Worm (Caenorhabditis elegans) whole organism, L4 larva: ENCODE results near the gene nas-31.

ENCODE experiments used
- D1046.2 ChIP-seq: fragments of 200-800 bp; sonication (Bioruptor generic); IDR thresholded peaks from 2 replicates; pipeline ENCODE4 v1.3.6; 2022; ENCODE audit warnings: missing genetic modification characterization, missing compliant biosample characterization
- F10B5.3 ChIP-seq: sonication (generic microtip); optimal IDR thresholded peaks from 2 replicates; lab custom pipeline; 2016; ENCODE audit warnings: mild to moderate bottlenecking, missing genetic modification characterization, missing compliant biosample characterization
- F37D6.2 ChIP-seq: sonication (generic microtip); optimal IDR thresholded peaks from 2 replicates; lab custom pipeline; 2016; ENCODE audit warnings: mild to moderate bottlenecking, missing genetic modification characterization, missing compliant biosample characterization
- F49E8.2 ChIP-seq: sonication (generic microtip); optimal IDR thresholded peaks from 2 replicates; lab custom pipeline; 2016; ENCODE audit warnings: missing compliant biosample characterization, mild to moderate bottlenecking, missing genetic modification characterization, borderline replicate concordance
- R02D3.7 ChIP-seq: fragments of 150-350 bp; sonication (generic microtip); optimal IDR thresholded peaks from 3 replicates; lab custom pipeline; 2014; ENCODE audit warnings: missing biosample characterization, missing genetic modification characterization
- ZK337.2 ChIP-seq: fragments of 200-800 bp; sonication (Bioruptor generic); IDR thresholded peaks from 2 replicates; pipeline ENCODE4 v1.3.6; 2022; ENCODE audit warnings: missing genetic modification reagents, missing genetic modification characterization, missing compliant biosample characterization
- aha-1 ChIP-seq: fragments of 150-350 bp; peaks from one replicate; lab custom pipeline; 2014; ENCODE audit warnings: missing biosample characterization, missing genetic modification characterization
- ama-1 ChIP-seq: fragments of 150-350 bp; optimal IDR thresholded peaks from 2 replicates; lab custom pipeline; 2014; ENCODE audit warnings: inconsistent platforms, mixed read lengths
- ceh-20 ChIP-seq: fragments of 200-800 bp; sonication (Bioruptor generic); IDR thresholded peaks from 2 replicates; pipeline ENCODE4 v1.3.6; 2022; ENCODE audit warnings: missing genetic modification reagents, missing genetic modification characterization, missing compliant biosample characterization
- cey-2 ChIP-seq: sonication (generic microtip); optimal IDR thresholded peaks from 3 replicates; lab custom pipeline; 2017; ENCODE audit warnings: missing genetic modification characterization, mild to moderate bottlenecking, missing compliant biosample characterization, antibody characterized with exemption, borderline replicate concordance; ENCODE audit not compliant: insufficient read depth
- daf-19 ChIP-seq: fragments of 200-800 bp; sonication (Bioruptor generic); conservative IDR thresholded peaks from 2 replicates; pipeline ENCODE4 v1.3.6; 2022; ENCODE audit warnings: missing genetic modification characterization, missing compliant biosample characterization
- daf-8 ChIP-seq: fragments of 200-800 bp; sonication (Bioruptor generic); IDR thresholded peaks from 2 replicates; pipeline ENCODE4 v1.3.6; 2022; ENCODE audit warnings: missing genetic modification characterization, missing compliant biosample characterization
- dmd-6 ChIP-seq: fragments of 200-800 bp; sonication (Bioruptor generic); IDR thresholded peaks from 2 replicates; pipeline ENCODE4 v1.3.6; 2022; ENCODE audit warnings: missing genetic modification reagents, missing genetic modification characterization, missing compliant biosample characterization
- dve-1 ChIP-seq: sonication (generic microtip); optimal IDR thresholded peaks from 2 replicates; lab custom pipeline; 2017; ENCODE audit warnings: antibody characterized with exemption, mild to moderate bottlenecking, missing genetic modification characterization, missing compliant biosample characterization; ENCODE audit not compliant: insufficient read depth
- hlh-11 ChIP-seq: fragments of 200-800 bp; sonication (Bioruptor generic); optimal IDR thresholded peaks from 2 replicates; lab custom pipeline; 2018; ENCODE audit warnings: mild to moderate bottlenecking, missing genetic modification characterization, missing compliant biosample characterization
- hlh-30 ChIP-seq: sonication (generic microtip); optimal IDR thresholded peaks from 2 replicates; lab custom pipeline; 2017; ENCODE audit warnings: antibody characterized with exemption, mild to moderate bottlenecking, missing genetic modification characterization, missing compliant biosample characterization; ENCODE audit not compliant: insufficient read depth
- hmg-1.1 ChIP-seq: fragments of 200-800 bp; sonication (Bioruptor generic); IDR thresholded peaks from 2 replicates; pipeline ENCODE4 v1.3.6; 2022; ENCODE audit warnings: missing genetic modification reagents, missing genetic modification characterization, missing compliant biosample characterization
- lim-7 ChIP-seq: fragments of 200-800 bp; sonication (Bioruptor generic); IDR thresholded peaks from 2 replicates; pipeline ENCODE4 v1.3.6; 2022; ENCODE audit warnings: missing genetic modification characterization, missing compliant biosample characterization
- lin-13 ChIP-seq: fragments of 150-350 bp; optimal IDR thresholded peaks from 2 replicates; lab custom pipeline; 2014; ENCODE audit warnings: missing biosample characterization, missing genetic modification reagents, missing genetic modification characterization
- lin-29 ChIP-seq: fragments of 200-800 bp; sonication (Bioruptor generic); IDR thresholded peaks from 2 replicates; pipeline ENCODE4 v1.3.6; 2022; ENCODE audit warnings: missing genetic modification reagents, missing genetic modification characterization, missing compliant biosample characterization
- lin-38 ChIP-seq: fragments of 200-800 bp; sonication (Bioruptor generic); IDR thresholded peaks from 2 replicates; pipeline ENCODE4 v1.3.6; 2022; ENCODE audit warnings: missing genetic modification reagents, missing genetic modification characterization, missing compliant biosample characterization
- lin-39 ChIP-seq: fragments of 150-350 bp; optimal IDR thresholded peaks from 2 replicates; lab custom pipeline; 2014; ENCODE audit warnings: missing biosample characterization, missing genetic modification reagents, missing genetic modification characterization
- lsy-2 ChIP-seq, 2 experiments: fragments of 150-350 bp in 1 of 2; sonication (generic microtip) in 1 of 2; optimal IDR thresholded peaks; 2 replicates each; lab custom pipeline; 2014 to 2017; ENCODE audit warnings: missing biosample characterization in 2 of 2, missing genetic modification characterization in 2 of 2
- madf-9 ChIP-seq: fragments of 200-800 bp; sonication (Bioruptor generic); conservative IDR thresholded peaks from 2 replicates; pipeline ENCODE4 v1.3.6; 2022; ENCODE audit warnings: missing genetic modification reagents, missing genetic modification characterization, missing compliant biosample characterization
- mdl-1 ChIP-seq, 2 experiments: fragments of 150-350 bp in 1 of 2; sonication (generic microtip) in 1 of 2; optimal IDR thresholded peaks; 2 replicates each; lab custom pipeline; 2014 to 2017; ENCODE audit warnings: missing biosample characterization in 2 of 2, missing genetic modification characterization in 2 of 2
- mdt-29 ChIP-seq: fragments of 200-800 bp; sonication (Bioruptor generic); IDR thresholded peaks from 2 replicates; pipeline ENCODE4 v1.3.6; 2022; ENCODE audit warnings: missing genetic modification reagents, missing genetic modification characterization, missing compliant biosample characterization
- mep-1 ChIP-seq: fragments of 150-350 bp; sonication (generic microtip); optimal IDR thresholded peaks from 3 replicates; lab custom pipeline; 2014; ENCODE audit warnings: missing biosample characterization, missing genetic modification characterization
- mes-2 ChIP-seq: sonication (generic microtip); optimal IDR thresholded peaks from 2 replicates; lab custom pipeline; 2016; ENCODE audit warnings: missing genotype, mild to moderate bottlenecking, missing genetic modification characterization, missing compliant biosample characterization; ENCODE audit not compliant: poor library complexity, severe bottlenecking
- mxl-3 ChIP-seq: fragments of 200-800 bp; sonication (Bioruptor generic); optimal IDR thresholded peaks from 2 replicates; lab custom pipeline; 2018; ENCODE audit warnings: mild to moderate bottlenecking, missing genetic modification characterization, missing compliant biosample characterization
- nhr-102 ChIP-seq: sonication (generic microtip); optimal IDR thresholded peaks from 2 replicates; lab custom pipeline; 2016; ENCODE audit warnings: mild to moderate bottlenecking, missing genetic modification characterization, moderate library complexity, missing compliant biosample characterization
- nhr-11 ChIP-seq: fragments of 150-350 bp; optimal IDR thresholded peaks from 2 replicates; lab custom pipeline; 2014; ENCODE audit warnings: missing biosample characterization, missing genetic modification characterization
- nhr-28 ChIP-seq: fragments of 150-350 bp; optimal IDR thresholded peaks from 2 replicates; lab custom pipeline; 2014; ENCODE audit warnings: missing biosample characterization, missing genetic modification characterization
- nhr-41 ChIP-seq: fragments of 200-800 bp; sonication (Bioruptor generic); IDR thresholded peaks from 2 replicates; pipeline ENCODE4 v1.3.6; 2022; ENCODE audit warnings: missing genetic modification reagents, missing genetic modification characterization, missing compliant biosample characterization
- nhr-76 ChIP-seq: fragments of 150-350 bp; optimal IDR thresholded peaks from 2 replicates; lab custom pipeline; 2014; ENCODE audit warnings: missing biosample characterization, missing genetic modification characterization
- pha-4 ChIP-seq, 2 experiments: fragments of 150-350 bp in 1 of 2; fragments of 200-800 bp in 1 of 2; sonication (Bioruptor generic) in 1 of 2; IDR thresholded peaks in 1 of 2; optimal IDR thresholded peaks in 1 of 2; 2 replicates each; pipeline versions ENCODE4 v1.3.6 to Lab custom; 2014 to 2022; ENCODE audit warnings: missing genetic modification characterization in 2 of 2, missing genetic modification reagents in 2 of 2, missing biosample characterization in 1 of 2, missing compliant biosample characterization in 1 of 2
- php-3 ChIP-seq: fragments of 200-800 bp; sonication (Bioruptor generic); IDR thresholded peaks from 2 replicates; pipeline ENCODE4 v1.3.6; 2022; ENCODE audit warnings: missing genetic modification reagents, missing genetic modification characterization, missing compliant biosample characterization
- pqm-1 ChIP-seq: sonication (generic microtip); optimal IDR thresholded peaks from 2 replicates; lab custom pipeline; 2017; ENCODE audit warnings: missing biosample characterization, missing genetic modification characterization
- spr-1 ChIP-seq: sonication (generic microtip); optimal IDR thresholded peaks from 2 replicates; lab custom pipeline; 2016; ENCODE audit warnings: mild to moderate bottlenecking, missing genetic modification characterization, missing compliant biosample characterization
- tag-97 ChIP-seq: fragments of 200-800 bp; sonication (Bioruptor generic); IDR thresholded peaks from 2 replicates; pipeline ENCODE4 v1.3.6; 2022; ENCODE audit warnings: missing genetic modification characterization, missing compliant biosample characterization
- unc-62 ChIP-seq, 3 experiments: fragments of 150-350 bp in 1 of 3; sonication (generic microtip); optimal IDR thresholded peaks in 2 of 3; peaks in 1 of 3; 1 replicate in 1 of 3; 2 replicates in 2 of 3; lab custom pipeline; 2014 to 2017; ENCODE audit warnings: missing biosample characterization in 3 of 3, missing genetic modification characterization in 3 of 3, missing genetic modification reagents in 3 of 3, missing genotype in 1 of 3
- vab-7 ChIP-seq: fragments of 200-800 bp; sonication (Bioruptor generic); IDR thresholded peaks from 2 replicates; pipeline ENCODE4 v1.3.6; 2022; ENCODE audit warnings: missing genetic modification reagents, missing genetic modification characterization, missing compliant biosample characterization
- zag-1 ChIP-seq: fragments of 150-350 bp; optimal IDR thresholded peaks from 2 replicates; lab custom pipeline; 2014; ENCODE audit warnings: missing biosample characterization, missing genetic modification characterization
- zfp-2 ChIP-seq: sonication (generic microtip); optimal IDR thresholded peaks from 2 replicates; lab custom pipeline; 2016; ENCODE audit warnings: mild to moderate bottlenecking, missing genetic modification characterization, missing compliant biosample characterization
- zip-11 ChIP-seq: fragments of 200-800 bp; sonication (Bioruptor generic); IDR thresholded peaks from 2 replicates; pipeline ENCODE4 v1.3.6; 2022; ENCODE audit warnings: missing genetic modification characterization, missing compliant biosample characterization
- zip-2 ChIP-seq: fragments of 150-350 bp; optimal IDR thresholded peaks from 2 replicates; lab custom pipeline; 2014; ENCODE audit warnings: missing biosample characterization, missing genetic modification characterization
- ztf-11 ChIP-seq: fragments of 150-350 bp; optimal IDR thresholded peaks from 2 replicates; lab custom pipeline; 2014; ENCODE audit warnings: missing biosample characterization, missing genetic modification characterization
- ztf-7 ChIP-seq: fragments of 150-350 bp; optimal IDR thresholded peaks from 2 replicates; lab custom pipeline; 2014; ENCODE audit warnings: missing biosample characterization, missing genetic modification characterization

nas-31 gene

ce11 chrV:10887564-10887963 is 34.1 kb downstream of the nas-31 start (continued):
- TF ChIP-seq mdl-1 (tag; optimal IDR thresholded peaks at IDR 0.05; lab: Kevin White, UChicago) (no peak), lsy-2 (tag; optimal IDR thresholded peaks at IDR 0.05; lab: Kevin White, UChicago) (peak in 1 of 2 experiments; percentile 18), php-3 (GFP tag; lab: Robert Waterston, UW) (no peak), F37D6.2 (tag; lab: Kevin White, UChicago) (no peak), lim-7 (GFP tag; lab: Robert Waterston, UW) (no peak), zip-2 (tag; lab: Kevin White, UChicago) (no peak), F49E8.2 (no peak), D1046.2 (GFP tag; lab: Robert Waterston, UW) (0 out of 2 replicates have a peak, but pooled peaks have one; percentile 21), nhr-102 (tag; lab: Kevin White, UChicago) (peak; percentile 66), zfp-2 (tag; lab: Kevin White, UChicago) (no peak)

ce11 chrV:10886405-10886887 is 35.2 kb downstream of the nas-31 start, which contains the start of gene F32D8.3:
F32D8.3 (plus strand) TSS chrV:10886837.
- no peak for TF ChIP-seq mdt-29 (GFP tag; lab: Robert Waterston, UW)
- TF ChIP-seq mdl-1 (tag; optimal IDR thresholded peaks at IDR 0.05; lab: Kevin White, UChicago) = peak in 1 of 2 experiments; percentile 52
- TF ChIP-seq R02D3.7 (tag; lab: Kevin White, UChicago) = no peak
- TF ChIP-seq spr-1 (tag; lab: Kevin White, UChicago) = no peak
- TF ChIP-seq vab-7 (GFP tag; lab: Robert Waterston, UW) = no peak
- no peak for TF ChIP-seq F10B5.3 (tag; lab: Kevin White, UChicago)
- TF ChIP-seq mep-1 = no peak
- peak; percentile 62 for TF ChIP-seq hlh-11 (tag; lab: Kevin White, UChicago)
- no peak for TF ChIP-seq nhr-11 (tag; lab: Kevin White, UChicago)
- no peak for TF ChIP-seq daf-19 (GFP tag; lab: Robert Waterston, UW)
- TF ChIP-seq F49E8.2 = no peak
- TF ChIP-seq nhr-28 (tag; lab: Kevin White, UChicago) = peak; percentile 33
- peak; percentile 62 for TF ChIP-seq cey-2 (tag; lab: Kevin White, UChicago)
- no peak for TF ChIP-seq ZK337.2
- no peak for TF ChIP-seq ztf-11
- no peak for TF ChIP-seq pqm-1 (tag; lab: Kevin White, UChicago)
- no peak for TF ChIP-seq nhr-76
- TF ChIP-seq lim-7 (GFP tag; lab: Robert Waterston, UW) = no peak
- no peak for TF ChIP-seq nhr-102 (tag; lab: Kevin White, UChicago)
- no peak for TF ChIP-seq tag-97
- no peak for TF ChIP-seq ama-1 (lab: Kevin White, UChicago)
- TF ChIP-seq hlh-30 (tag; lab: Kevin White, UChicago) = peak; percentile 24
- TF ChIP-seq zag-1 (tag; lab: Kevin White, UChicago) = no peak
- no peak for TF ChIP-seq lin-39 (tag; lab: Kevin White, UChicago)
- TF ChIP-seq dmd-6 (GFP tag; lab: Robert Waterston, UW) = no peak
- no peak for TF ChIP-seq pha-4 (GFP tag; IDR thresholded peaks at IDR 0.05; lab: Robert Waterston, UW)
- TF ChIP-seq pha-4 (tag; optimal IDR thresholded peaks at IDR 0.05; lab: Kevin White, UChicago) = no peak
- TF ChIP-seq mxl-3 = peak; percentile 76
- no peak for TF ChIP-seq F37D6.2 (tag; lab: Kevin White, UChicago)
- TF ChIP-seq dve-1 (tag; lab: Kevin White, UChicago) = no peak
- TF ChIP-seq daf-8 (GFP tag; lab: Robert Waterston, UW) = no peak
- no peak for TF ChIP-seq mes-2 (tag; lab: Kevin White, UChicago)
- no peak for TF ChIP-seq lsy-2 (tag; optimal IDR thresholded peaks at IDR 0.05; lab: Kevin White, UChicago)
- no peak for TF ChIP-seq madf-9 (GFP tag; lab: Robert Waterston, UW)
- TF ChIP-seq ceh-20 (GFP tag; lab: Robert Waterston, UW) = no peak
- no peak for TF ChIP-seq nhr-41 (GFP tag; lab: Robert Waterston, UW)
- TF ChIP-seq lin-38 (GFP tag; lab: Robert Waterston, UW) = no peak
- TF ChIP-seq aha-1 (tag; lab: Kevin White, UChicago) = peak; percentile 89
- TF ChIP-seq lin-13 (GFP tag; lab: Kevin White, UChicago) = no peak
- TF ChIP-seq hmg-1.1 = no peak
- no peak for TF ChIP-seq lin-29
- TF ChIP-seq zip-11 = no peak
- no peak for TF ChIP-seq ztf-7
- peak in 1 of 2 experiments; percentile 67 for TF ChIP-seq unc-62 (GFP tag; optimal IDR thresholded peaks at IDR 0.05 in 1 of 2; lab: Kevin White, UChicago)
- no peak for TF ChIP-seq unc-62 (tag; optimal IDR thresholded peaks at IDR 0.05; lab: Kevin White, UChicago)
